Fruit fly (Drosophila melanogaster) S2 (cell line): ENCODE data around the gene CG14856.

Source experiments
- CG8478 ChIP-seq: fragments of >200 bp; optimal IDR thresholded peaks from 2 replicates; lab custom pipeline; 2018
- CTCF ChIP-seq, 2 experiments: fragments of >200 bp; optimal IDR thresholded peaks; 2 replicates each; lab custom pipeline; 2018

DNA sequence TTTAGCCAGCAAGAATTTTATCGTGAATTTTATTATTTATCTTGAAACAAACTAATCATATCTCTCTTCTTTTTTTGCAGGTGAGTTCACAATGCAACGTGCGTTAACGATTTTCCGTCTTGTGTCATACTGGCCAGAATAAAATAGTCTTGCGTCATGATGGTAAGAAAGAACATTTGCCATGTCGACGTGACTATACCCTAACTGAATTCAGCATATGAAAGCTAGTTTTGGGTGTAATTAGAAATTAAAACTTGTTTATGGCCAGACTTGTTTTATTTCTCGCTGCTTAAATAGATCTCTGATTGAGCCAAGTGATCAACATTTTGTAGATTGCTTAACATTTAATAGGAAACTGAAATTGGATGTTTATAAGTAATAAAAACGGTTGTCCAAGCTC lies 34.7 kb upstream of the CG14856 start:
- TF ChIP-seq CG8478 (no peak), CTCF (optimal IDR thresholded peaks at IDR 0.05; lab: Kevin White, UChicago) (no peak)
